Fruit fly (Drosophila melanogaster): ENCODE measurements around the gene CG4594.
A peak's percentile ranks its signal among the peaks of the same experiment; 100 is the strongest.

CG4594 gene

dm6 chr2L:9915011-9915850 lies 4.7 kb upstream of the CG4594 start, which contains the start of gene yip2 (continued):
- TF ChIP-seq CG7368 (GFP tag; optimal IDR thresholded peaks at IDR 0.05) (peak; percentile 96), Gug (GFP tag; IDR thresholded peaks at IDR 0.05) (peak; percentile 73), CG6808 (GFP tag; optimal IDR thresholded peaks at IDR 0.05) (peak; percentile 99), Smox (GFP tag; optimal IDR thresholded peaks at IDR 0.05) (peak; percentile 57), Ets96B (tag; optimal IDR thresholded peaks at IDR 0.05) (peak; percentile 87), Hr38 (GFP tag; optimal IDR thresholded peaks at IDR 0.05) (peak; percentile 67), CG16779 (tag; optimal IDR thresholded peaks at IDR 0.05) (peak; percentile 99), CG8319 (GFP tag; optimal IDR thresholded peaks at IDR 0.05) (peak; percentile 92), CG11902 (GFP tag; optimal IDR thresholded peaks at IDR 0.05) (no peak), fd85E (GFP tag; optimal IDR thresholded peaks at IDR 0.05) (peak; percentile 96), CG32006 (GFP tag; optimal IDR thresholded peaks at IDR 0.05) (peak; percentile 80), ss (GFP tag; optimal IDR thresholded peaks at IDR 0.05) (peak; percentile 100), CG6276 (GFP tag; optimal IDR thresholded peaks at IDR 0.05) (peak; percentile 100), CG34406 (GFP tag; optimal IDR thresholded peaks at IDR 0.05) (peak; percentile 59)

- TF ChIP-seq CG10669 (GFP tag; optimal IDR thresholded peaks at IDR 0.05) (peak; percentile 53), Eip75B (GFP tag; optimal IDR thresholded peaks at IDR 0.05) (peak; percentile 75), fd85E (GFP tag; optimal IDR thresholded peaks at IDR 0.05) (no peak), CG3032 (tag; optimal IDR thresholded peaks at IDR 0.05) (peak; percentile 63), CG34406 (GFP tag; optimal IDR thresholded peaks at IDR 0.05) (peak; percentile 79), Hr39 (GFP tag; optimal IDR thresholded peaks at IDR 0.05) (peak; percentile 75), CG32006 (GFP tag; optimal IDR thresholded peaks at IDR 0.05) (peak; percentile 73), dac (GFP tag; optimal IDR thresholded peaks at IDR 0.05) (peak; percentile 33), Blimp-1 (GFP tag; optimal IDR thresholded peaks at IDR 0.05) (peak; percentile 50), Ets21C (GFP tag; optimal IDR thresholded peaks at IDR 0.05) (peak; percentile 57), Hr38 (GFP tag; optimal IDR thresholded peaks at IDR 0.05) (peak; percentile 7), pdm3 (GFP tag; optimal IDR thresholded peaks at IDR 0.05) (peak; percentile 78), salr (GFP tag; optimal IDR thresholded peaks at IDR 0.05) (peak in 1 of 2 experiments; percentile 79), Eip78C (GFP tag) (peak; percentile 84), CG6854 (GFP tag; optimal IDR thresholded peaks at IDR 0.05) (peak; percentile 7), Gug (GFP tag; IDR thresholded peaks at IDR 0.05) (peak; percentile 46), eg (GFP tag; IDR thresholded peaks at IDR 0.05) (peak; percentile 80), Sox14 (GFP tag; optimal IDR thresholded peaks at IDR 0.05) (peak; percentile 67), esn (GFP tag; optimal IDR thresholded peaks at IDR 0.05) (peak; percentile 82), fd59A (GFP tag; optimal IDR thresholded peaks at IDR 0.05) (peak; percentile 32), lz (GFP tag; optimal IDR thresholded peaks at IDR 0.05) (peak; percentile 77), CG3919 (GFP tag; optimal IDR thresholded peaks at IDR 0.05) (peak; percentile 76), CG6792 (GFP tag; optimal IDR thresholded peaks at IDR 0.05) (peak; percentile 73), CG16779 (tag; optimal IDR thresholded peaks at IDR 0.05) (peak; percentile 80), CG11294 (GFP tag; IDR thresholded peaks at IDR 0.05) (peak; percentile 29; the same call in 1 of the 2 replicates), Eip93F (GFP tag; optimal IDR thresholded peaks at IDR 0.05) (peak; percentile 88), Sox102F (GFP tag; optimal IDR thresholded peaks at IDR 0.05) (peak; percentile 71), CG8632 (GFP tag; optimal IDR thresholded peaks at IDR 0.05) (peak; percentile 62), acj6 (GFP tag; optimal IDR thresholded peaks at IDR 0.05) (peak; percentile 76), OdsH (GFP tag; optimal IDR thresholded peaks at IDR 0.05) (peak; percentile 79), ss (GFP tag; optimal IDR thresholded peaks at IDR 0.05) (peak; percentile 83 to 86), achi (GFP tag; optimal IDR thresholded peaks at IDR 0.05) (peak; percentile 100), CG4318 (GFP tag; optimal IDR thresholded peaks at IDR 0.05) (peak; percentile 8), Lpt (GFP tag; optimal IDR thresholded peaks at IDR 0.05) (peak; percentile 68), dsx (GFP tag; optimal IDR thresholded peaks at IDR 0.05; ENCODE audit: poor library complexity, severe bottlenecking) (peak; percentile 35), CG7368 (GFP tag; optimal IDR thresholded peaks at IDR 0.05) (peak; percentile 50), topi (GFP tag; optimal IDR thresholded peaks at IDR 0.05) (peak; percentile 46), net (GFP tag; optimal IDR thresholded peaks at IDR 0.05) (peak; percentile 87)
Measured at dm6 chr2L:9918020-9918959, 1.7 kb upstream of the CG4594 start, which contains the start of the genes CG5885 and CG4598. Gene CG5885 (minus strand): TSS chr2L:9918330. Gene CG4598 (plus strand): TSS chr2L:9918618.

Measured in whole organism, prepupa.